Worm (Caenorhabditis elegans) whole organism, L1 larva: ENCODE results near the gene rab-18.

Experiments used
- C34B4.2 ChIP-seq: sonication (generic microtip); optimal IDR thresholded peaks from 2 replicates; lab custom pipeline; 2017; ENCODE audit warnings: mild to moderate bottlenecking, missing genetic modification characterization, missing compliant biosample characterization
- aha-1 ChIP-seq: fragments of 150-350 bp; optimal IDR thresholded peaks from 2 replicates; lab custom pipeline; 2014; ENCODE audit warnings: missing biosample characterization, missing genetic modification characterization
- aly-2 ChIP-seq: fragments of 150-350 bp; optimal IDR thresholded peaks from 2 replicates; lab custom pipeline; 2014; ENCODE audit warnings: missing biosample characterization, missing genetic modification characterization
- blmp-1 ChIP-seq: fragments of 150-350 bp; optimal IDR thresholded peaks from 2 replicates; lab custom pipeline; 2014; ENCODE audit warnings: missing biosample characterization, missing genetic modification characterization
- ceh-63 ChIP-seq: fragments of 200-800 bp; sonication (Bioruptor generic); optimal IDR thresholded peaks from 2 replicates; lab custom pipeline; 2018; ENCODE audit warnings: mild to moderate bottlenecking, missing genetic modification characterization, missing compliant biosample characterization
- ceh-82 ChIP-seq, 3 experiments: fragments of 150-350 bp in 1 of 3; sonication (generic microtip) in 2 of 3; optimal IDR thresholded peaks; 2 replicates each; lab custom pipeline; 2014 to 2017; ENCODE audit warnings: missing biosample characterization in 3 of 3, missing genetic modification characterization in 3 of 3
- dsc-1 ChIP-seq: sonication (generic microtip); optimal IDR thresholded peaks from 2 replicates; lab custom pipeline; 2016; ENCODE audit warnings: mild to moderate bottlenecking, missing genetic modification characterization, missing compliant biosample characterization
- efl-1 ChIP-seq, 4 experiments: fragments of 150-350 bp; optimal IDR thresholded peaks in 3 of 4; peaks in 1 of 4; 1 replicate in 1 of 4; 2 replicates in 3 of 4; lab custom pipeline; 2014; ENCODE audit warnings: missing biosample characterization in 2 of 4, missing genetic modification characterization in 2 of 4, missing genetic modification reagents in 2 of 4
- efl-3 ChIP-seq: fragments of 200-800 bp; sonication (Bioruptor generic); optimal IDR thresholded peaks from 2 replicates; lab custom pipeline; 2018; ENCODE audit warnings: mild to moderate bottlenecking, missing genetic modification characterization, missing compliant biosample characterization
- egl-13 ChIP-seq: sonication (generic microtip); optimal IDR thresholded peaks from 2 replicates; lab custom pipeline; 2016; ENCODE audit warnings: missing genotype, missing genetic modification reagents, missing genetic modification characterization, missing compliant biosample characterization
- fkh-10 ChIP-seq: sonication (generic microtip); optimal IDR thresholded peaks from 2 replicates; lab custom pipeline; 2017; ENCODE audit warnings: missing biosample characterization, missing genetic modification reagents, missing genetic modification characterization
- fkh-4 ChIP-seq: sonication (generic microtip); optimal IDR thresholded peaks from 2 replicates; lab custom pipeline; 2016; ENCODE audit warnings: missing compliant biosample characterization, missing genetic modification characterization, borderline replicate concordance
- fos-1 ChIP-seq: fragments of 150-350 bp; optimal IDR thresholded peaks from 2 replicates; lab custom pipeline; 2014; ENCODE audit warnings: missing biosample characterization, missing genetic modification characterization
- grh-1 ChIP-seq: fragments of 200-800 bp; sonication (Bioruptor generic); IDR thresholded peaks from 2 replicates; pipeline ENCODE4 v1.3.6; 2022; ENCODE audit warnings: missing genetic modification reagents, missing genetic modification characterization, missing compliant biosample characterization
- hlh-17 ChIP-seq: fragments of 200-800 bp; sonication (Bioruptor generic); optimal IDR thresholded peaks from 2 replicates; lab custom pipeline; 2018; ENCODE audit warnings: missing genetic modification characterization, mild to moderate bottlenecking, missing compliant biosample characterization, moderate library complexity, borderline replicate concordance
- hlh-4 ChIP-seq: sonication (generic microtip); optimal IDR thresholded peaks from 2 replicates; lab custom pipeline; 2016; ENCODE audit warnings: mild to moderate bottlenecking, missing genetic modification characterization, missing compliant biosample characterization
- hpl-2 ChIP-seq: fragments of 150-350 bp; optimal IDR thresholded peaks from 2 replicates; lab custom pipeline; 2014; ENCODE audit warnings: missing biosample characterization, missing genetic modification reagents, missing genetic modification characterization
- irx-1 ChIP-seq: sonication (generic microtip); optimal IDR thresholded peaks from 2 replicates; lab custom pipeline; 2016; ENCODE audit warnings: missing genetic modification characterization, missing compliant biosample characterization
- isw-1 ChIP-seq: fragments of 200-800 bp; sonication (Bioruptor generic); IDR thresholded peaks from 2 replicates; pipeline ENCODE4 v1.3.6; 2022; ENCODE audit warnings: missing genetic modification characterization, missing compliant biosample characterization
- lin-13 ChIP-seq: fragments of 150-350 bp; optimal IDR thresholded peaks from 2 replicates; lab custom pipeline; 2014; ENCODE audit warnings: missing biosample characterization, missing genetic modification reagents, missing genetic modification characterization
- lin-14 ChIP-seq: fragments of 200-800 bp; sonication (Bioruptor generic); optimal IDR thresholded peaks from 2 replicates; lab custom pipeline; 2018; ENCODE audit warnings: mild to moderate bottlenecking, missing genetic modification characterization, moderate library complexity, missing compliant biosample characterization
- lin-15B ChIP-seq: fragments of 150-350 bp; sonication (generic microtip); optimal IDR thresholded peaks from 3 replicates; lab custom pipeline; 2014; ENCODE audit warnings: missing biosample characterization, missing genetic modification characterization
- lin-35 ChIP-seq, 2 experiments: fragments of 150-350 bp; optimal IDR thresholded peaks; 2 replicates each; lab custom pipeline; 2014; ENCODE audit warnings: missing biosample characterization in 2 of 2, missing genetic modification characterization in 2 of 2, missing genetic modification reagents in 2 of 2
- lsy-2 ChIP-seq, 2 experiments: fragments of 150-350 bp; optimal IDR thresholded peaks; 2 replicates each; lab custom pipeline; 2014; ENCODE audit warnings: missing biosample characterization in 2 of 2, missing genetic modification characterization in 2 of 2
- mab-9 ChIP-seq: fragments of 200-800 bp; sonication (Bioruptor generic); IDR thresholded peaks from 2 replicates; pipeline ENCODE4 v1.3.6; 2022; ENCODE audit warnings: missing genetic modification reagents, missing genetic modification characterization, missing compliant biosample characterization
- mdl-1 ChIP-seq, 2 experiments: fragments of 150-350 bp; optimal IDR thresholded peaks; 2 replicates each; lab custom pipeline; 2014 to 2017; ENCODE audit warnings: missing biosample characterization in 2 of 2, missing genetic modification characterization in 2 of 2, inconsistent platforms in 1 of 2
- mef-2 ChIP-seq: fragments of 150-350 bp; optimal IDR thresholded peaks from 2 replicates; lab custom pipeline; 2014; ENCODE audit warnings: missing biosample characterization, missing genetic modification characterization
- nhr-12 ChIP-seq: sonication (generic microtip); optimal IDR thresholded peaks from 2 replicates; lab custom pipeline; 2017; ENCODE audit warnings: missing biosample characterization, missing genetic modification characterization
- nhr-19 ChIP-seq: fragments of 200-800 bp; sonication (Bioruptor generic); conservative IDR thresholded peaks from 2 replicates; pipeline ENCODE4 v1.3.6; 2022; ENCODE audit warnings: missing genetic modification characterization, missing compliant biosample characterization
- nhr-237 ChIP-seq: fragments of 150-350 bp; optimal IDR thresholded peaks from 2 replicates; lab custom pipeline; 2014; ENCODE audit warnings: missing biosample characterization, missing genetic modification characterization
- nhr-28 ChIP-seq: fragments of 150-350 bp; optimal IDR thresholded peaks from 2 replicates; lab custom pipeline; 2014; ENCODE audit warnings: missing biosample characterization, missing genetic modification characterization
- nhr-47 ChIP-seq: sonication (generic microtip); optimal IDR thresholded peaks from 2 replicates; lab custom pipeline; 2016; ENCODE audit warnings: mild to moderate bottlenecking, missing genetic modification characterization, moderate library complexity, missing compliant biosample characterization
- nhr-71 ChIP-seq: sonication (generic microtip); optimal IDR thresholded peaks from 2 replicates; lab custom pipeline; 2016; ENCODE audit warnings: mild to moderate bottlenecking, missing genetic modification characterization, moderate library complexity, missing compliant biosample characterization
- nhr-84 ChIP-seq: sonication (generic microtip); optimal IDR thresholded peaks from 2 replicates; lab custom pipeline; 2017; ENCODE audit warnings: missing biosample characterization, missing genetic modification characterization
- pqm-1 ChIP-seq: sonication (generic microtip); optimal IDR thresholded peaks from 3 replicates; lab custom pipeline; 2017; ENCODE audit warnings: missing biosample characterization, missing genetic modification characterization
- skn-1 ChIP-seq: fragments of 150-350 bp; optimal IDR thresholded peaks from 2 replicates; lab custom pipeline; 2014; ENCODE audit warnings: missing biosample characterization, missing genetic modification characterization
- snpc-4 ChIP-seq: fragments of 150-350 bp; optimal IDR thresholded peaks from 2 replicates; lab custom pipeline; 2014; ENCODE audit warnings: missing biosample characterization, missing genetic modification characterization
- sox-4 ChIP-seq: sonication (generic microtip); optimal IDR thresholded peaks from 2 replicates; lab custom pipeline; 2016; ENCODE audit warnings: missing genetic modification characterization, missing compliant biosample characterization
- sptf-1 ChIP-seq: fragments of 150-350 bp; optimal IDR thresholded peaks from 2 replicates; lab custom pipeline; 2014; ENCODE audit warnings: missing biosample characterization, missing genetic modification characterization
- sup-37 ChIP-seq: fragments of 200-800 bp; sonication (Bioruptor generic); optimal IDR thresholded peaks from 2 replicates; lab custom pipeline; 2018; ENCODE audit warnings: mild to moderate bottlenecking, missing genetic modification characterization, missing compliant biosample characterization
- swsn-7 ChIP-seq: sonication (generic microtip); optimal IDR thresholded peaks from 2 replicates; lab custom pipeline; 2016; ENCODE audit warnings: missing genetic modification characterization, missing compliant biosample characterization
- unc-30 ChIP-seq: sonication (generic microtip); optimal IDR thresholded peaks from 2 replicates; lab custom pipeline; 2017; ENCODE audit warnings: missing biosample characterization, missing genetic modification characterization
- unc-98 ChIP-seq: fragments of 200-800 bp; sonication (Bioruptor generic); IDR thresholded peaks from 2 replicates; pipeline ENCODE4 v1.3.6; 2022; ENCODE audit warnings: missing genetic modification characterization, missing compliant biosample characterization
- vab-15 ChIP-seq: sonication (generic microtip); optimal IDR thresholded peaks from 2 replicates; lab custom pipeline; 2017; ENCODE audit warnings: missing genotype, mild to moderate bottlenecking, missing genetic modification characterization, missing compliant biosample characterization
- xbp-1 ChIP-seq: sonication (generic microtip); optimal IDR thresholded peaks from 2 replicates; lab custom pipeline; 2016; ENCODE audit warnings: missing genetic modification characterization, missing compliant biosample characterization
- ztf-11 ChIP-seq, 2 experiments: sonication (generic microtip); optimal IDR thresholded peaks; 2 replicates each; lab custom pipeline; 2016 to 2017; ENCODE audit warnings: missing genetic modification characterization in 2 of 2, missing biosample characterization in 1 of 2, missing compliant biosample characterization in 1 of 2
- ztf-4 ChIP-seq: fragments of 150-350 bp; optimal IDR thresholded peaks from 2 replicates; lab custom pipeline; 2014; ENCODE audit warnings: missing biosample characterization, missing genetic modification characterization

Gene rab-18

DNA sequence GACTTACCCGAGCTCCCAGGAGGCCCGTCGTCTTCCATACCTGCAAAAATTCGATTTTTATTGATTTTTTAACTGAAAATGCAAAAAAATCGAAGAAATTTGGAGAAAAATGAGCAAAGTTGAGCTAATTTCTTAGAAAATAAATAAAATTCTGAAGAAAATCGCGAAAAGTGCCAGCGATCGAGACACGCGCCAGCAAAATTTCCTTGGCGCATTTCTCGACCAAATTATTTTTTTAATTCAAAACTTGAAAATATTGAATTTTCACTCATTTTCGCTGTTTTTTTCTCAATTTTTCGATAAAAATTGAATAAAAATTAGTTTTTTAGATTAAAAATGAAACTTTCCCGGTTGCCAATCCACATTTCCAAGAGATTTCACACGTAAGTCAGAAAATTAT is 43.4 kb downstream of the rab-18 start, which contains the start of the genes chin-1 and BE0003N10.1 (continued):
- TF ChIP-seq egl-13 (tag; lab: Kevin White, UChicago) = no peak
- TF ChIP-seq C34B4.2 (tag; lab: Kevin White, UChicago) = no peak
- no peak for TF ChIP-seq nhr-28 (tag; lab: Kevin White, UChicago)
- TF ChIP-seq swsn-7 = peak; percentile 55
- TF ChIP-seq fkh-10 (GFP tag; lab: Kevin White, UChicago) = no peak
- no peak for TF ChIP-seq unc-98 (GFP tag; lab: Robert Waterston, UW)
- peak; percentile 61 for TF ChIP-seq xbp-1
- TF ChIP-seq mdl-1 (tag; optimal IDR thresholded peaks at IDR 0.05; lab: Kevin White, UChicago) = no peak
- no peak for TF ChIP-seq fos-1 (tag; lab: Kevin White, UChicago)
- no peak for TF ChIP-seq nhr-84
- TF ChIP-seq nhr-71 = peak; percentile 72
- peak; percentile 61 to 66 for TF ChIP-seq lin-35 (GFP tag; optimal IDR thresholded peaks at IDR 0.05; lab: Kevin White, UChicago)
- no peak for TF ChIP-seq nhr-237 (tag; lab: Kevin White, UChicago)
- no peak for TF ChIP-seq pqm-1
- peak; percentile 39 for TF ChIP-seq blmp-1 (tag; lab: Kevin White, UChicago)
- peak; percentile 52 for TF ChIP-seq nhr-19 (GFP tag; lab: Robert Waterston, UW)
- TF ChIP-seq sup-37 (GFP tag; lab: Kevin White, UChicago) = no peak
- TF ChIP-seq grh-1 (GFP tag; lab: Robert Waterston, UW) = no peak
- TF ChIP-seq sptf-1 (tag; lab: Kevin White, UChicago) = no peak
- no peak for TF ChIP-seq ztf-4 (tag; lab: Kevin White, UChicago)
- no peak for TF ChIP-seq skn-1 (tag; lab: Kevin White, UChicago)
- no peak for TF ChIP-seq ceh-63 (GFP tag; lab: Kevin White, UChicago)
- TF ChIP-seq nhr-47 (tag; lab: Kevin White, UChicago) = no peak
- TF ChIP-seq fkh-4 (tag; lab: Kevin White, UChicago) = no peak
- TF ChIP-seq mef-2 (tag; lab: Kevin White, UChicago) = no peak
- TF ChIP-seq isw-1 (GFP tag; lab: Robert Waterston, UW) = peak; percentile 59
- peak; percentile 23 for TF ChIP-seq lin-15B (tag; lab: Kevin White, UChicago)
- peak; percentile 47 to 70 for TF ChIP-seq efl-1 (optimal IDR thresholded peaks at IDR 0.05; lab: Kevin White, UChicago)
- TF ChIP-seq efl-1 (GFP tag; optimal IDR thresholded peaks at IDR 0.05 in 1 of 2; lab: Kevin White, UChicago) = peak; percentile 67 to 97
- TF ChIP-seq ztf-11 (tag; optimal IDR thresholded peaks at IDR 0.05; lab: Kevin White, UChicago) = no peak
- no peak for TF ChIP-seq hpl-2 (GFP tag; lab: Kevin White, UChicago)
- peak; percentile 21 for TF ChIP-seq lin-13 (GFP tag; lab: Kevin White, UChicago)
- TF ChIP-seq nhr-12 (tag; lab: Kevin White, UChicago) = no peak
- no peak for TF ChIP-seq unc-30
- no peak for TF ChIP-seq vab-15 (tag; lab: Kevin White, UChicago)
- TF ChIP-seq aha-1 (tag; lab: Kevin White, UChicago) = no peak
- no peak for TF ChIP-seq hlh-17 (GFP tag; lab: Kevin White, UChicago)
- no peak for TF ChIP-seq sox-4
- no peak for TF ChIP-seq mab-9 (GFP tag; lab: Robert Waterston, UW)
- TF ChIP-seq hlh-4 (tag; lab: Kevin White, UChicago) = no peak
- no peak for TF ChIP-seq efl-3
- peak; percentile 70 to 76 for TF ChIP-seq lsy-2 (tag; optimal IDR thresholded peaks at IDR 0.05; lab: Kevin White, UChicago)
- peak; percentile 24 for TF ChIP-seq irx-1 (tag; lab: Kevin White, UChicago)
- peak; percentile 41 for TF ChIP-seq lin-14 (GFP tag; lab: Kevin White, UChicago)
- no peak for TF ChIP-seq snpc-4 (tag; lab: Kevin White, UChicago)
- peak; percentile 38 to 71 (median 41) for TF ChIP-seq ceh-82 (tag; optimal IDR thresholded peaks at IDR 0.05; lab: Kevin White, UChicago)
- no peak for TF ChIP-seq dsc-1 (tag; lab: Kevin White, UChicago)
- peak; percentile 7 for TF ChIP-seq aly-2
